Worm (Caenorhabditis elegans) whole organism, L1 larva: ENCODE data around the gene srm-6.

Experiments used
- aha-1 ChIP-seq: fragments of 150-350 bp; optimal IDR thresholded peaks from 2 replicates; lab custom pipeline; 2014; ENCODE audit warnings: missing biosample characterization, missing genetic modification characterization
- alr-1 ChIP-seq: fragments of 200-800 bp; sonication (Bioruptor generic); optimal IDR thresholded peaks from 2 replicates; lab custom pipeline; 2018; ENCODE audit warnings: borderline replicate concordance, mild to moderate bottlenecking, missing genetic modification characterization, missing compliant biosample characterization
- aly-2 ChIP-seq: fragments of 150-350 bp; optimal IDR thresholded peaks from 2 replicates; lab custom pipeline; 2014; ENCODE audit warnings: missing biosample characterization, missing genetic modification characterization
- ama-1 ChIP-seq: fragments of 150-350 bp; optimal IDR thresholded peaks from 2 replicates; lab custom pipeline; 2014
- blmp-1 ChIP-seq: fragments of 150-350 bp; optimal IDR thresholded peaks from 2 replicates; lab custom pipeline; 2014; ENCODE audit warnings: missing biosample characterization, missing genetic modification characterization
- ceh-8 ChIP-seq: fragments of 200-800 bp; sonication (Bioruptor generic); optimal IDR thresholded peaks from 2 replicates; lab custom pipeline; 2018; ENCODE audit warnings: mild to moderate bottlenecking, missing genetic modification characterization, moderate library complexity, missing compliant biosample characterization
- ceh-88 ChIP-seq: fragments of 200-800 bp; sonication (Bioruptor generic); IDR thresholded peaks from 2 replicates; pipeline ENCODE4 v1.3.6; 2022; ENCODE audit warnings: missing genetic modification characterization, missing compliant biosample characterization
- ceh-90 ChIP-seq: sonication (generic microtip); optimal IDR thresholded peaks from 2 replicates; lab custom pipeline; 2016; ENCODE audit warnings: missing genetic modification characterization, missing compliant biosample characterization
- dpl-1 ChIP-seq, 3 experiments: fragments of 150-350 bp in 2 of 3; sonication (generic microtip) in 1 of 3; optimal IDR thresholded peaks; 2 replicates each; lab custom pipeline; 2014 to 2017; ENCODE audit warnings: missing biosample characterization in 3 of 3, missing genetic modification characterization in 3 of 3, missing genetic modification reagents in 3 of 3
- dsc-1 ChIP-seq: sonication (generic microtip); optimal IDR thresholded peaks from 2 replicates; lab custom pipeline; 2016; ENCODE audit warnings: mild to moderate bottlenecking, missing genetic modification characterization, missing compliant biosample characterization
- efl-1 ChIP-seq, 4 experiments: fragments of 150-350 bp; optimal IDR thresholded peaks in 3 of 4; peaks in 1 of 4; 1 replicate in 1 of 4; 2 replicates in 3 of 4; lab custom pipeline; 2014; ENCODE audit warnings: missing biosample characterization in 2 of 4, missing genetic modification characterization in 2 of 4, missing genetic modification reagents in 2 of 4
- elt-2 ChIP-seq: sonication (generic microtip); optimal IDR thresholded peaks from 2 replicates; lab custom pipeline; 2016; ENCODE audit warnings: missing genetic modification characterization, mild to moderate bottlenecking, inconsistent platforms, missing compliant biosample characterization, missing genetic modification reagents
- elt-3 ChIP-seq, 6 experiments: fragments of 150-350 bp in 1 of 6; sonication (generic microtip); optimal IDR thresholded peaks; 2 replicates each; lab custom pipeline; 2017 to 2018; ENCODE audit warnings: missing biosample characterization in 6 of 6, missing genetic modification characterization in 6 of 6, inconsistent platforms in 1 of 6
- fkh-10 ChIP-seq: sonication (generic microtip); optimal IDR thresholded peaks from 2 replicates; lab custom pipeline; 2017; ENCODE audit warnings: missing biosample characterization, missing genetic modification reagents, missing genetic modification characterization
- fos-1 ChIP-seq: fragments of 150-350 bp; optimal IDR thresholded peaks from 2 replicates; lab custom pipeline; 2014; ENCODE audit warnings: missing biosample characterization, missing genetic modification characterization
- grh-1 ChIP-seq: fragments of 200-800 bp; sonication (Bioruptor generic); IDR thresholded peaks from 2 replicates; pipeline ENCODE4 v1.3.6; 2022; ENCODE audit warnings: missing genetic modification reagents, missing genetic modification characterization, missing compliant biosample characterization
- hlh-4 ChIP-seq: sonication (generic microtip); optimal IDR thresholded peaks from 2 replicates; lab custom pipeline; 2016; ENCODE audit warnings: mild to moderate bottlenecking, missing genetic modification characterization, missing compliant biosample characterization
- hpl-2 ChIP-seq: fragments of 150-350 bp; optimal IDR thresholded peaks from 2 replicates; lab custom pipeline; 2014; ENCODE audit warnings: missing biosample characterization, missing genetic modification reagents, missing genetic modification characterization
- isw-1 ChIP-seq: fragments of 200-800 bp; sonication (Bioruptor generic); IDR thresholded peaks from 2 replicates; pipeline ENCODE4 v1.3.6; 2022; ENCODE audit warnings: missing genetic modification characterization, missing compliant biosample characterization
- lin-13 ChIP-seq: fragments of 150-350 bp; optimal IDR thresholded peaks from 2 replicates; lab custom pipeline; 2014; ENCODE audit warnings: missing biosample characterization, missing genetic modification reagents, missing genetic modification characterization
- lin-14 ChIP-seq: fragments of 200-800 bp; sonication (Bioruptor generic); optimal IDR thresholded peaks from 2 replicates; lab custom pipeline; 2018; ENCODE audit warnings: mild to moderate bottlenecking, missing genetic modification characterization, moderate library complexity, missing compliant biosample characterization
- lin-15B ChIP-seq: fragments of 150-350 bp; sonication (generic microtip); optimal IDR thresholded peaks from 3 replicates; lab custom pipeline; 2014; ENCODE audit warnings: missing biosample characterization, missing genetic modification characterization
- lin-35 ChIP-seq, 2 experiments: fragments of 150-350 bp; optimal IDR thresholded peaks; 2 replicates each; lab custom pipeline; 2014; ENCODE audit warnings: missing biosample characterization in 2 of 2, missing genetic modification characterization in 2 of 2, missing genetic modification reagents in 2 of 2
- lin-39 ChIP-seq: fragments of 150-350 bp; optimal IDR thresholded peaks from 2 replicates; lab custom pipeline; 2014; ENCODE audit warnings: missing biosample characterization, missing genetic modification reagents, missing genetic modification characterization
- lir-3 ChIP-seq: sonication (generic microtip); optimal IDR thresholded peaks from 2 replicates; lab custom pipeline; 2016; ENCODE audit warnings: mild to moderate bottlenecking, missing genetic modification characterization, moderate library complexity, missing compliant biosample characterization; ENCODE audit not compliant: poor library complexity
- lsy-2 ChIP-seq, 2 experiments: fragments of 150-350 bp; optimal IDR thresholded peaks; 2 replicates each; lab custom pipeline; 2014; ENCODE audit warnings: missing biosample characterization in 2 of 2, missing genetic modification characterization in 2 of 2
- mdl-1 ChIP-seq, 2 experiments: fragments of 150-350 bp; optimal IDR thresholded peaks; 2 replicates each; lab custom pipeline; 2014 to 2017; ENCODE audit warnings: missing biosample characterization in 2 of 2, missing genetic modification characterization in 2 of 2, inconsistent platforms in 1 of 2
- mef-2 ChIP-seq: fragments of 150-350 bp; optimal IDR thresholded peaks from 2 replicates; lab custom pipeline; 2014; ENCODE audit warnings: missing biosample characterization, missing genetic modification characterization
- mep-1 ChIP-seq: fragments of 150-350 bp; optimal IDR thresholded peaks from 2 replicates; lab custom pipeline; 2014; ENCODE audit warnings: missing biosample characterization, missing genetic modification characterization
- nhr-11 ChIP-seq: fragments of 150-350 bp; optimal IDR thresholded peaks from 2 replicates; lab custom pipeline; 2014; ENCODE audit warnings: missing biosample characterization, missing genetic modification characterization
- nhr-12 ChIP-seq: sonication (generic microtip); optimal IDR thresholded peaks from 2 replicates; lab custom pipeline; 2017; ENCODE audit warnings: missing biosample characterization, missing genetic modification characterization
- nhr-19 ChIP-seq: fragments of 200-800 bp; sonication (Bioruptor generic); conservative IDR thresholded peaks from 2 replicates; pipeline ENCODE4 v1.3.6; 2022; ENCODE audit warnings: missing genetic modification characterization, missing compliant biosample characterization
- nhr-20 ChIP-seq: sonication (generic microtip); optimal IDR thresholded peaks from 2 replicates; lab custom pipeline; 2016; ENCODE audit warnings: mild to moderate bottlenecking, missing genetic modification characterization, missing compliant biosample characterization
- nhr-47 ChIP-seq: sonication (generic microtip); optimal IDR thresholded peaks from 2 replicates; lab custom pipeline; 2016; ENCODE audit warnings: mild to moderate bottlenecking, missing genetic modification characterization, moderate library complexity, missing compliant biosample characterization
- nhr-77 ChIP-seq: fragments of 150-350 bp; optimal IDR thresholded peaks from 2 replicates; lab custom pipeline; 2014; ENCODE audit warnings: missing biosample characterization, missing genetic modification characterization
- nhr-85 ChIP-seq: sonication (generic microtip); peaks from one replicate; lab custom pipeline; 2016; ENCODE audit warnings: missing genetic modification characterization, inconsistent platforms, missing compliant biosample characterization
- nhr-90 ChIP-seq: sonication (generic microtip); optimal IDR thresholded peaks from 2 replicates; lab custom pipeline; 2016; ENCODE audit warnings: mild to moderate bottlenecking, missing genetic modification characterization, missing compliant biosample characterization; ENCODE audit not compliant: poor library complexity
- pag-3 ChIP-seq: sonication (generic microtip); optimal IDR thresholded peaks from 2 replicates; lab custom pipeline; 2017; ENCODE audit warnings: missing genetic modification characterization, mild to moderate bottlenecking, missing compliant biosample characterization, antibody characterized with exemption, borderline replicate concordance; ENCODE audit not compliant: insufficient read depth
- rnt-1 ChIP-seq: sonication (generic microtip); optimal IDR thresholded peaks from 2 replicates; lab custom pipeline; 2016; ENCODE audit warnings: mild to moderate bottlenecking, missing genetic modification characterization, moderate library complexity, missing compliant biosample characterization
- skn-1 ChIP-seq: fragments of 150-350 bp; optimal IDR thresholded peaks from 2 replicates; lab custom pipeline; 2014; ENCODE audit warnings: missing biosample characterization, missing genetic modification characterization
- snu-23 ChIP-seq: sonication (generic microtip); optimal IDR thresholded peaks from 2 replicates; lab custom pipeline; 2016; ENCODE audit warnings: missing genetic modification characterization, missing compliant biosample characterization
- swsn-7 ChIP-seq: sonication (generic microtip); optimal IDR thresholded peaks from 2 replicates; lab custom pipeline; 2016; ENCODE audit warnings: missing genetic modification characterization, missing compliant biosample characterization
- tlp-1 ChIP-seq: fragments of 150-350 bp; optimal IDR thresholded peaks from 2 replicates; lab custom pipeline; 2014; ENCODE audit warnings: missing biosample characterization, missing genetic modification characterization
- unc-130 ChIP-seq: fragments of 150-350 bp; optimal IDR thresholded peaks from 2 replicates; lab custom pipeline; 2017; ENCODE audit warnings: missing biosample characterization, missing genetic modification characterization, inconsistent platforms
- unc-30 ChIP-seq: sonication (generic microtip); optimal IDR thresholded peaks from 2 replicates; lab custom pipeline; 2017; ENCODE audit warnings: missing biosample characterization, missing genetic modification characterization
- unc-86 ChIP-seq: sonication (generic microtip); optimal IDR thresholded peaks from 2 replicates; lab custom pipeline; 2016; ENCODE audit warnings: missing genetic modification characterization, missing compliant biosample characterization
- unc-98 ChIP-seq: fragments of 200-800 bp; sonication (Bioruptor generic); IDR thresholded peaks from 2 replicates; pipeline ENCODE4 v1.3.6; 2022; ENCODE audit warnings: missing genetic modification characterization, missing compliant biosample characterization
- vab-15 ChIP-seq: sonication (generic microtip); optimal IDR thresholded peaks from 2 replicates; lab custom pipeline; 2017; ENCODE audit warnings: missing genotype, mild to moderate bottlenecking, missing genetic modification characterization, missing compliant biosample characterization
- xbp-1 ChIP-seq: sonication (generic microtip); optimal IDR thresholded peaks from 2 replicates; lab custom pipeline; 2016; ENCODE audit warnings: missing genetic modification characterization, missing compliant biosample characterization
- zag-1 ChIP-seq: fragments of 150-350 bp; optimal IDR thresholded peaks from 2 replicates; lab custom pipeline; 2014; ENCODE audit warnings: missing biosample characterization, missing genetic modification characterization
- ztf-4 ChIP-seq: fragments of 150-350 bp; optimal IDR thresholded peaks from 2 replicates; lab custom pipeline; 2014; ENCODE audit warnings: missing biosample characterization, missing genetic modification characterization

The srm-6 gene

DNA sequence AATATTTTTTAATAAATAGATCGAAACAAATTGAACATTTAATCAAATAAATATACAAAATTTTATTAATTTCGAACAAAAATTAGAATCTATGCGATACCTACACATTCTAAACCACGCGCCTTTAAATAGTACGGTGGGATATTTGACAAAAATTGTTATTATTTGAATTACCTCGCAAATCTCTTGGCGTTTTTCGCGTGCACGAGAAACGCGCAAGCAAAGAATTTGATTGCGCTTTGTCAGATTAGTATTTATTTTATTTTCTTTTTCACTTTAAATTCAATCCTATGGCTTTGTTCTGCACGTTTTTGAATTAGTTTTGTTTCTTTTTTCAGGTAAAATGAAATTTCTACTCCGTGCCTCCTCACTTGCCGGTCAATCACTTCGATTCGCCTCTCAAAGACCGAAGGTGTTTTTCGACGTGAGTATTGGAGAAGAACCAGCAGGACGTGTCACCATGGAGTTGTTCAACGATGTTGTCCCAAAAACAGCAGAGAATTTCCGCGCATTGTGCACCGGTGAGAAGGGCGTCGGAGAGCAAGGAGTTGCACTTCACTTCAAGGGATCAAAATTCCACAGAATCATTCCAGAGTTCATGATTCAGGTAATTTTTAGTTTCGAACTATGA lies 19.1 kb downstream of the srm-6 start, which contains the start of gene cyn-1:
TSS of gene cyn-1 (plus strand) at position 339 of the 631 bp plus-strand sequence.
- TF ChIP-seq lin-13 (GFP tag; lab: Kevin White, UChicago): peak; percentile 77
- no peak for TF ChIP-seq unc-30 (tag; lab: Kevin White, UChicago)
- peak; percentile 85 for TF ChIP-seq dsc-1 (tag; lab: Kevin White, UChicago)
- TF ChIP-seq ceh-8 (GFP tag; lab: Kevin White, UChicago): peak; percentile 78
- peak; percentile 89 for TF ChIP-seq rnt-1 (tag; lab: Kevin White, UChicago)
- peak; percentile 97 to 98 (median 98) for TF ChIP-seq dpl-1 (GFP tag; optimal IDR thresholded peaks at IDR 0.05; lab: Kevin White, UChicago)
- peak; percentile 71 for TF ChIP-seq fos-1
- peak; percentile 8 for TF ChIP-seq alr-1 (tag; lab: Kevin White, UChicago)
- no peak for TF ChIP-seq mef-2 (tag; lab: Kevin White, UChicago)
- peak; percentile 92 for TF ChIP-seq lsy-2 (tag; optimal IDR thresholded peaks at IDR 0.05; lab: Kevin White, UChicago)
- peak; percentile 89 for TF ChIP-seq nhr-20
- TF ChIP-seq snu-23 (GFP tag; lab: Kevin White, UChicago): peak; percentile 91
- peak; percentile 80 for TF ChIP-seq lin-39 (tag; lab: Kevin White, UChicago)
- TF ChIP-seq mdl-1 (tag; optimal IDR thresholded peaks at IDR 0.05; lab: Kevin White, UChicago): peak in 1 of 2 experiments; percentile 63
- TF ChIP-seq nhr-90 (tag; lab: Kevin White, UChicago): peak; percentile 88
- peak; percentile 71 for TF ChIP-seq nhr-77 (tag; lab: Kevin White, UChicago)
- peak; percentile 27 for TF ChIP-seq vab-15 (tag; lab: Kevin White, UChicago)
- TF ChIP-seq swsn-7 (tag; lab: Kevin White, UChicago): peak; percentile 91
- TF ChIP-seq nhr-85 (tag; lab: Kevin White, UChicago): peak; percentile 91
- TF ChIP-seq elt-2 (tag; lab: Kevin White, UChicago): peak; percentile 45
- peak; percentile 98 for TF ChIP-seq lin-35 (GFP tag; optimal IDR thresholded peaks at IDR 0.05; lab: Kevin White, UChicago)
- TF ChIP-seq lir-3: peak; percentile 46
- TF ChIP-seq tlp-1 (tag; lab: Kevin White, UChicago): no peak
- TF ChIP-seq zag-1: no peak
- TF ChIP-seq nhr-11: peak; percentile 52
- TF ChIP-seq nhr-47: peak; percentile 93
- TF ChIP-seq mep-1 (tag; lab: Kevin White, UChicago): peak; percentile 96
- peak; percentile 75 for TF ChIP-seq blmp-1
- TF ChIP-seq elt-3 (tag; optimal IDR thresholded peaks at IDR 0.05; lab: Kevin White, UChicago): peak in 2 of 6 experiments; percentile 81 to 83
- TF ChIP-seq xbp-1 (tag; lab: Kevin White, UChicago): peak; percentile 90
- TF ChIP-seq efl-1 (optimal IDR thresholded peaks at IDR 0.05; lab: Kevin White, UChicago): peak; percentile 90 to 98
- TF ChIP-seq efl-1 (GFP tag; optimal IDR thresholded peaks at IDR 0.05 in 1 of 2; lab: Kevin White, UChicago): peak; percentile 96 to 100
- peak; percentile 29 for TF ChIP-seq aha-1 (tag; lab: Kevin White, UChicago)
- TF ChIP-seq ama-1: peak; percentile 66
- peak; percentile 72 for TF ChIP-seq grh-1 (GFP tag; lab: Robert Waterston, UW)
- no peak for TF ChIP-seq unc-98 (GFP tag; lab: Robert Waterston, UW)
- TF ChIP-seq skn-1 (tag; lab: Kevin White, UChicago): peak; percentile 89
- peak; percentile 89 for TF ChIP-seq nhr-19
- TF ChIP-seq pag-3 (tag; lab: Kevin White, UChicago): no peak
- peak; percentile 77 for TF ChIP-seq isw-1 (GFP tag; lab: Robert Waterston, UW)
- peak; percentile 82 for TF ChIP-seq unc-86 (tag; lab: Kevin White, UChicago)
- peak; percentile 66 for TF ChIP-seq ztf-4 (tag; lab: Kevin White, UChicago)
- no peak for TF ChIP-seq nhr-12 (tag; lab: Kevin White, UChicago)
- TF ChIP-seq lin-14 (GFP tag; lab: Kevin White, UChicago): peak; percentile 82
- TF ChIP-seq aly-2 (tag; lab: Kevin White, UChicago): peak; percentile 91
- TF ChIP-seq ceh-90 (tag; lab: Kevin White, UChicago): peak; percentile 29
- no peak for TF ChIP-seq hpl-2 (GFP tag; lab: Kevin White, UChicago)
- peak; percentile 83 for TF ChIP-seq unc-130 (tag; lab: Kevin White, UChicago)
- TF ChIP-seq fkh-10 (GFP tag; lab: Kevin White, UChicago): peak; percentile 67
- TF ChIP-seq ceh-88 (GFP tag; lab: Robert Waterston, UW): peak; percentile 54
- no peak for TF ChIP-seq hlh-4 (tag; lab: Kevin White, UChicago)
- TF ChIP-seq lin-15B (tag; lab: Kevin White, UChicago): peak; percentile 80
